Fruit fly (Drosophila melanogaster) whole organism, embryonic: ENCODE data around the gene CG4467.
A peak's percentile ranks its signal among the peaks of the same experiment; 100 is the strongest.

Source experiments
- CG11093 ChIP-seq: fragments of 200-800 bp; sonication (Bioruptor generic); IDR thresholded peaks from 3 replicates; pipeline ENCODE4 v1.3.6; 2022; ENCODE audit warnings: missing biosample characterization, missing genetic modification characterization
- CG12942 ChIP-seq: fragments of 200-800 bp; sonication (Bioruptor generic); optimal IDR thresholded peaks from 3 replicates; lab custom pipeline; 2016; ENCODE audit warnings: missing biosample characterization, missing genetic modification characterization
- CG1647 ChIP-seq: fragments of 200-800 bp; sonication (Bioruptor generic); optimal IDR thresholded peaks from 3 replicates; lab custom pipeline; 2016; ENCODE audit warnings: missing biosample characterization, missing genetic modification characterization
- CG17385 ChIP-seq: fragments of 200-800 bp; sonication (Bioruptor generic); optimal IDR thresholded peaks from 3 replicates; lab custom pipeline; 2018; ENCODE audit warnings: missing biosample characterization, mild to moderate bottlenecking, missing genetic modification characterization
- CG17612 ChIP-seq: fragments of 200-800 bp; sonication (Bioruptor generic); IDR thresholded peaks from 2 replicates; pipeline ENCODE4 v1.3.6; 2022; ENCODE audit warnings: missing biosample characterization, missing genetic modification characterization
- CG1792 ChIP-seq: fragments of 200-800 bp; sonication (Bioruptor generic); optimal IDR thresholded peaks from 2 replicates; lab custom pipeline; 2016; ENCODE audit warnings: missing biosample characterization, missing genetic modification characterization
- CG18476 ChIP-seq: fragments of 200-800 bp; sonication (Bioruptor generic); optimal IDR thresholded peaks from 2 replicates; lab custom pipeline; 2016; ENCODE audit warnings: missing biosample characterization, mild to moderate bottlenecking, missing genetic modification characterization
- CG2712 ChIP-seq: fragments of 200-800 bp; optimal IDR thresholded peaks from 3 replicates; lab custom pipeline; 2019; ENCODE audit warnings: missing biosample characterization, mild to moderate bottlenecking, missing genetic modification characterization, moderate library complexity
- CG2875 ChIP-seq: fragments of 200-800 bp; sonication (Bioruptor generic); optimal IDR thresholded peaks from 2 replicates; lab custom pipeline; 2017; ENCODE audit warnings: missing biosample characterization, mild to moderate bottlenecking, missing genetic modification characterization, missing genetic modification reagents
- CG31365 ChIP-seq: fragments of 200-800 bp; sonication (Bioruptor generic); optimal IDR thresholded peaks from 2 replicates; lab custom pipeline; 2018; ENCODE audit warnings: missing biosample characterization, mild to moderate bottlenecking, missing genetic modification characterization
- CG31388 ChIP-seq: fragments of 200-800 bp; sonication (Bioruptor generic); optimal IDR thresholded peaks from 2 replicates; lab custom pipeline; 2016; ENCODE audit warnings: missing biosample characterization, missing genetic modification characterization
- CG33557 ChIP-seq: fragments of 200-800 bp; sonication (Bioruptor generic); optimal IDR thresholded peaks from 2 replicates; lab custom pipeline; 2019; ENCODE audit warnings: missing biosample characterization, mild to moderate bottlenecking, missing genetic modification characterization, moderate library complexity
- CG4404 ChIP-seq: fragments of 200-800 bp; sonication (Bioruptor generic); IDR thresholded peaks from 2 replicates; pipeline ENCODE4 v1.3.6; 2022; ENCODE audit warnings: missing biosample characterization, missing genetic modification characterization
- CG4820 ChIP-seq: fragments of 200-800 bp; sonication (Bioruptor generic); optimal IDR thresholded peaks from 3 replicates; lab custom pipeline; 2016; ENCODE audit warnings: missing biosample characterization, missing genetic modification characterization
- CG5180 ChIP-seq: fragments of 200-800 bp; sonication (Bioruptor generic); optimal IDR thresholded peaks from 3 replicates; lab custom pipeline; 2017; ENCODE audit warnings: missing biosample characterization, missing genetic modification characterization, mild to moderate bottlenecking, moderate library complexity, missing genetic modification reagents
- CG8089 ChIP-seq: fragments of 200-800 bp; sonication (Bioruptor generic); optimal IDR thresholded peaks from 3 replicates; lab custom pipeline; 2016; ENCODE audit warnings: missing biosample characterization, missing genetic modification characterization
- CG9727 ChIP-seq: fragments of 200-800 bp; sonication (Bioruptor generic); optimal IDR thresholded peaks from 3 replicates; lab custom pipeline; 2017; ENCODE audit warnings: missing biosample characterization, mild to moderate bottlenecking, missing genetic modification characterization
- CkIIα-i1 ChIP-seq: fragments of 200-800 bp; sonication (Bioruptor generic); IDR thresholded peaks from 2 replicates; pipeline ENCODE4 v1.3.6; 2022; ENCODE audit warnings: missing biosample characterization, missing genetic modification characterization
- Doc2 ChIP-seq: fragments of 200-800 bp; sonication (Bioruptor generic); IDR thresholded peaks from 2 replicates; pipeline ENCODE4 v1.3.6; 2022; ENCODE audit warnings: missing biosample characterization, missing genetic modification characterization
- Ets65A ChIP-seq: fragments of 200-800 bp; sonication (Bioruptor generic); peaks from one replicate; lab custom pipeline; 2016; ENCODE audit warnings: missing biosample characterization, missing genetic modification characterization
- GATAe ChIP-seq: fragments of 200-800 bp; sonication (Bioruptor generic); conservative IDR thresholded peaks from 2 replicates; pipeline ENCODE4 v1.3.6; 2022; ENCODE audit warnings: missing biosample characterization, missing genetic modification characterization
- Hey ChIP-seq: fragments of 200-800 bp; sonication (Bioruptor generic); optimal IDR thresholded peaks from 3 replicates; lab custom pipeline; 2018; ENCODE audit warnings: missing biosample characterization, mild to moderate bottlenecking, missing genetic modification characterization
- Meics ChIP-seq: fragments of 200-800 bp; sonication (Bioruptor generic); optimal IDR thresholded peaks from 2 replicates; lab custom pipeline; 2017; ENCODE audit warnings: missing biosample characterization, mild to moderate bottlenecking, missing genetic modification characterization
- Myb ChIP-seq: fragments of 200-800 bp; sonication (Bioruptor generic); optimal IDR thresholded peaks from 2 replicates; lab custom pipeline; 2016; ENCODE audit warnings: missing biosample characterization, missing genetic modification characterization
- NK7.1 ChIP-seq: fragments of 200-800 bp; sonication (Bioruptor generic); optimal IDR thresholded peaks from 3 replicates; lab custom pipeline; 2016; ENCODE audit warnings: missing biosample characterization, missing genetic modification characterization
- Nf-YA ChIP-seq: fragments of 200-800 bp; sonication (Bioruptor generic); IDR thresholded peaks from 2 replicates; pipeline ENCODE4 v1.3.6; 2022; ENCODE audit warnings: missing biosample characterization, missing genetic modification characterization
- Nf-YB ChIP-seq: fragments of 200-800 bp; sonication (Bioruptor generic); optimal IDR thresholded peaks from 3 replicates; lab custom pipeline; 2019; ENCODE audit warnings: missing biosample characterization, mild to moderate bottlenecking, missing genetic modification characterization, moderate library complexity
- PHDP ChIP-seq: fragments of 200-800 bp; sonication (Bioruptor generic); optimal IDR thresholded peaks from 3 replicates; lab custom pipeline; 2018; ENCODE audit warnings: missing biosample characterization, mild to moderate bottlenecking, missing genetic modification characterization, moderate library complexity
- Ptx1 ChIP-seq: fragments of 200-800 bp; sonication (Bioruptor generic); IDR thresholded peaks from 2 replicates; pipeline ENCODE4 v1.3.6; 2022; ENCODE audit warnings: missing biosample characterization, missing genetic modification characterization
- Ravus ChIP-seq: fragments of 200-800 bp; sonication (Bioruptor generic); IDR thresholded peaks from 2 replicates; pipeline ENCODE4 v1.3.6; 2022; ENCODE audit warnings: missing biosample characterization, missing genetic modification characterization
- Rx ChIP-seq: fragments of 200-800 bp; sonication (Bioruptor generic); IDR thresholded peaks from 2 replicates; pipeline ENCODE4 v1.3.6; 2022; ENCODE audit warnings: missing biosample characterization, missing genetic modification characterization
- Scr ChIP-seq: fragments of 200-800 bp; sonication (Bioruptor generic); IDR thresholded peaks from 2 replicates; pipeline ENCODE4 v1.3.6; 2022; ENCODE audit warnings: missing biosample characterization, missing genetic modification characterization; ENCODE audit not compliant: partially characterized antibody
- Stat92E ChIP-seq, 3 experiments: fragments of >200 bp in 2 of 3; fragments of 200-800 bp in 1 of 3; sonication (Bioruptor generic) in 1 of 3; optimal IDR thresholded peaks; 2 replicates each; lab custom pipeline; 2017 to 2019; ENCODE audit warnings: missing biosample characterization in 3 of 3, missing genetic modification characterization in 3 of 3, mild to moderate bottlenecking in 1 of 3, moderate library complexity in 1 of 3
- ap ChIP-seq: fragments of 200-800 bp; sonication (Bioruptor generic); IDR thresholded peaks from 2 replicates; pipeline ENCODE4 v1.3.6; 2022; ENCODE audit warnings: missing biosample characterization, missing genetic modification characterization
- chinmo ChIP-seq: fragments of 200-800 bp; sonication (Bioruptor generic); IDR thresholded peaks from 4 replicates; pipeline ENCODE4 v1.3.6; 2022; ENCODE audit warnings: missing biosample characterization, missing genetic modification characterization; ENCODE audit not compliant: partially characterized antibody
- crp ChIP-seq, 2 experiments: fragments of 200-800 bp; sonication (Bioruptor generic); optimal IDR thresholded peaks; 2 replicates in 1 of 2; 3 replicates in 1 of 2; lab custom pipeline; 2017; ENCODE audit warnings: missing biosample characterization in 2 of 2, missing genetic modification characterization in 2 of 2, mild to moderate bottlenecking in 1 of 2, moderate library complexity in 1 of 2
- disco-r ChIP-seq: fragments of 200-800 bp; sonication (Bioruptor generic); optimal IDR thresholded peaks from 2 replicates; lab custom pipeline; 2016; ENCODE audit warnings: missing biosample characterization, missing genetic modification characterization
- gce ChIP-seq: fragments of 200-800 bp; sonication (Bioruptor generic); IDR thresholded peaks from 3 replicates; pipeline ENCODE4 v1.3.6; 2022; ENCODE audit warnings: missing biosample characterization, missing genetic modification characterization
- gcm2 ChIP-seq: fragments of 200-800 bp; sonication (Bioruptor generic); optimal IDR thresholded peaks from 2 replicates; lab custom pipeline; 2016; ENCODE audit warnings: missing biosample characterization, missing genetic modification characterization
- grn ChIP-seq: fragments of 200-800 bp; sonication (Bioruptor generic); optimal IDR thresholded peaks from 3 replicates; lab custom pipeline; 2017; ENCODE audit warnings: missing biosample characterization, missing genetic modification characterization
- h ChIP-seq: fragments of >200 bp; optimal IDR thresholded peaks from 2 replicates; lab custom pipeline; 2017
- hb ChIP-seq: fragments of 200-800 bp; sonication (Bioruptor generic); IDR thresholded peaks from 3 replicates; pipeline ENCODE4 v1.3.6; 2022; ENCODE audit warnings: missing biosample characterization, missing genetic modification characterization; ENCODE audit not compliant: partially characterized antibody
- jing ChIP-seq: fragments of 200-800 bp; sonication (Bioruptor generic); optimal IDR thresholded peaks from 2 replicates; lab custom pipeline; 2018; ENCODE audit warnings: missing biosample characterization, mild to moderate bottlenecking, missing genetic modification characterization
- nmo ChIP-seq: fragments of 200-800 bp; sonication (Bioruptor generic); optimal IDR thresholded peaks from 2 replicates; lab custom pipeline; 2018; ENCODE audit warnings: missing biosample characterization, mild to moderate bottlenecking, missing genetic modification characterization, moderate library complexity
- otp ChIP-seq: fragments of 200-800 bp; sonication (Bioruptor generic); IDR thresholded peaks from 3 replicates; pipeline ENCODE4, ENCODE4 v1.3.6; 2022; ENCODE audit warnings: missing biosample characterization, missing genetic modification characterization
- pb ChIP-seq: fragments of 200-800 bp; sonication (Bioruptor generic); optimal IDR thresholded peaks from 3 replicates; lab custom pipeline; 2016; ENCODE audit warnings: missing biosample characterization, missing genetic modification characterization
- ro ChIP-seq: fragments of 200-800 bp; sonication (Bioruptor generic); IDR thresholded peaks from 2 replicates; pipeline ENCODE4 v1.3.6; 2022; ENCODE audit warnings: missing biosample characterization, missing genetic modification characterization
- sc ChIP-seq, 3 experiments: fragments of >200 bp in 2 of 3; fragments of 200-800 bp in 1 of 3; sonication (Bioruptor generic) in 1 of 3; optimal IDR thresholded peaks; 2 replicates in 2 of 3; 3 replicates in 1 of 3; lab custom pipeline; 2017; ENCODE audit warnings: mild to moderate bottlenecking in 1 of 3, missing biosample characterization in 1 of 3, missing genetic modification characterization in 1 of 3, missing genetic modification reagents in 1 of 3
- ssp ChIP-seq: fragments of 200-800 bp; sonication (Bioruptor generic); IDR thresholded peaks from 2 replicates; pipeline ENCODE4 v1.3.6; 2022; ENCODE audit warnings: missing biosample characterization, missing genetic modification characterization
- wdn ChIP-seq: fragments of 200-800 bp; sonication (Bioruptor generic); IDR thresholded peaks from 2 replicates; pipeline ENCODE4 v1.3.6; 2022; ENCODE audit warnings: missing biosample characterization, missing genetic modification characterization

The CG4467 gene

dm6 chr3R:23297132-23297862 is 48.6 kb upstream of the CG4467 start (continued):
- TF ChIP-seq CG31388 (GFP tag; lab: Kevin White, UChicago) (no peak), CG17612 (GFP tag; lab: Robert Waterston, UW) (no peak), chinmo (GFP tag; lab: Robert Waterston, UW) (0 out of 4 replicates have a peak, but pooled peaks have one; percentile 14), Nf-YA (GFP tag; lab: Robert Waterston, UW) (no peak), CG4404 (GFP tag; lab: Robert Waterston, UW) (no peak), Stat92E (GFP tag; optimal IDR thresholded peaks at IDR 0.05; lab: Kevin White, UChicago) (no peak), gcm2 (GFP tag; lab: Kevin White, UChicago) (no peak), Meics (peak; percentile 24), ro (GFP tag; lab: Robert Waterston, UW) (no peak), gce (GFP tag; lab: Robert Waterston, UW) (no peak), CG1792 (GFP tag; lab: Kevin White, UChicago) (no peak), grn (GFP tag; lab: Kevin White, UChicago) (no peak), PHDP (tag; lab: Kevin White, UChicago) (no peak), jing (GFP tag; lab: Kevin White, UChicago) (no peak), CkIIα-i1 (GFP tag; lab: Robert Waterston, UW) (no peak), CG12942 (GFP tag; lab: Kevin White, UChicago) (peak; percentile 10), CG18476 (GFP tag; lab: Kevin White, UChicago) (peak; percentile 9), ap (no peak), Doc2 (GFP tag; lab: Robert Waterston, UW) (no peak), CG8089 (no peak), h (no peak), Ets65A (GFP tag; lab: Kevin White, UChicago) (no peak), Myb (GFP tag; lab: Kevin White, UChicago) (no peak), Rx (GFP tag; lab: Robert Waterston, UW) (no peak), NK7.1 (GFP tag; lab: Kevin White, UChicago) (no peak), nmo (GFP tag; lab: Kevin White, UChicago) (peak; percentile 50), CG4820 (GFP tag; lab: Kevin White, UChicago) (peak; percentile 13), sc (optimal IDR thresholded peaks at IDR 0.05; lab: Kevin White, UChicago) (no peak), sc (GFP tag; optimal IDR thresholded peaks at IDR 0.05; lab: Kevin White, UChicago) (no peak), CG33557 (no peak), wdn (GFP tag; lab: Robert Waterston, UW) (no peak), CG2712 (tag; lab: Kevin White, UChicago) (peak; percentile 69), CG17385 (GFP tag; lab: Kevin White, UChicago) (peak; percentile 61), crp (GFP tag; optimal IDR thresholded peaks at IDR 0.05; lab: Kevin White, UChicago) (no peak), Nf-YB (peak; percentile 82), CG9727 (peak; percentile 60), otp (GFP tag; lab: Robert Waterston, UW) (no peak), Ptx1 (peak; percentile 22; the same call in 1 of the 2 replicates), CG5180 (GFP tag; lab: Kevin White, UChicago) (no peak), CG1647 (no peak), disco-r (no peak), ssp (no peak), Hey (tag; lab: Kevin White, UChicago) (peak; percentile 8), CG2875 (GFP tag; lab: Kevin White, UChicago) (no peak), CG11093 (GFP tag; lab: Robert Waterston, UW) (no peak), pb (GFP tag; lab: Kevin White, UChicago) (no peak), CG31365 (tag; lab: Kevin White, UChicago) (no peak), GATAe (GFP tag; lab: Robert Waterston, UW) (no peak), hb (GFP tag; lab: Robert Waterston, UW) (no peak), Ravus (GFP tag; lab: Robert Waterston, UW) (no peak), Scr (no peak)
